Worm (Caenorhabditis elegans) whole organism, mixed stage, embryonic: ENCODE data around the gene nhr-71.
A peak's percentile ranks its signal among the peaks of the same experiment; 100 is the strongest.

Experiments
- M03D4.4 ChIP-seq: sonication (generic microtip); optimal IDR thresholded peaks from 2 replicates; lab custom pipeline; 2017; ENCODE audit warnings: mild to moderate bottlenecking, missing genetic modification characterization, missing compliant biosample characterization
- bed-3 ChIP-seq: fragments of 200-800 bp; sonication (Bioruptor generic); optimal IDR thresholded peaks from 3 replicates; lab custom pipeline; 2018; ENCODE audit warnings: mild to moderate bottlenecking, missing genetic modification characterization, moderate library complexity, missing compliant biosample characterization
- blmp-1 ChIP-seq: fragments of 150-350 bp; optimal IDR thresholded peaks from 2 replicates; lab custom pipeline; 2014; ENCODE audit warnings: missing biosample characterization, missing genetic modification characterization
- ceh-39 ChIP-seq: fragments of 150-350 bp; optimal IDR thresholded peaks from 2 replicates; lab custom pipeline; 2014; ENCODE audit warnings: missing biosample characterization, missing genetic modification characterization
- ceh-43 ChIP-seq: fragments of 200-800 bp; sonication (Bioruptor generic); optimal IDR thresholded peaks from 2 replicates; lab custom pipeline; 2018; ENCODE audit warnings: mild to moderate bottlenecking, missing genetic modification characterization, moderate library complexity, missing compliant biosample characterization
- ceh-83 ChIP-seq: fragments of 200-800 bp; sonication (Bioruptor generic); optimal IDR thresholded peaks from 2 replicates; lab custom pipeline; 2018; ENCODE audit warnings: mild to moderate bottlenecking, missing genetic modification characterization, missing compliant biosample characterization
- ces-1 ChIP-seq: fragments of 150-350 bp; optimal IDR thresholded peaks from 2 replicates; lab custom pipeline; 2014; ENCODE audit warnings: missing biosample characterization, missing genetic modification reagents, missing genetic modification characterization
- cnd-1 ChIP-seq: fragments of 200-800 bp; sonication (Bioruptor generic); optimal IDR thresholded peaks from 2 replicates; lab custom pipeline; 2018; ENCODE audit warnings: mild to moderate bottlenecking, missing genetic modification characterization, missing compliant biosample characterization
- drap-1 ChIP-seq: fragments of 200-800 bp; sonication (Bioruptor generic); optimal IDR thresholded peaks from 3 replicates; lab custom pipeline; 2018; ENCODE audit warnings: mild to moderate bottlenecking, missing genetic modification characterization, missing compliant biosample characterization
- elt-1 ChIP-seq: sonication (generic microtip); optimal IDR thresholded peaks from 2 replicates; lab custom pipeline; 2017; ENCODE audit warnings: missing genetic modification characterization, mild to moderate bottlenecking, missing compliant biosample characterization, antibody characterized with exemption, moderate library complexity, borderline replicate concordance; ENCODE audit not compliant: insufficient read depth
- elt-3 ChIP-seq: fragments of 150-350 bp; optimal IDR thresholded peaks from 2 replicates; lab custom pipeline; 2014; ENCODE audit warnings: missing biosample characterization, missing genetic modification characterization
- flh-1 ChIP-seq: fragments of 200-800 bp; sonication (Bioruptor generic); optimal IDR thresholded peaks from 2 replicates; lab custom pipeline; 2018; ENCODE audit warnings: mild to moderate bottlenecking, missing genetic modification characterization, moderate library complexity, missing compliant biosample characterization
- ham-2 ChIP-seq: fragments of 200-800 bp; sonication (Bioruptor generic); optimal IDR thresholded peaks from 2 replicates; lab custom pipeline; 2018; ENCODE audit warnings: mild to moderate bottlenecking, missing genetic modification characterization, missing compliant biosample characterization
- hlh-1 ChIP-seq: fragments of 150-350 bp; optimal IDR thresholded peaks from 2 replicates; lab custom pipeline; 2014; ENCODE audit warnings: missing biosample characterization, missing genetic modification reagents, missing genetic modification characterization
- lin-13 ChIP-seq: fragments of 150-350 bp; optimal IDR thresholded peaks from 2 replicates; lab custom pipeline; 2014; ENCODE audit warnings: missing biosample characterization, missing genetic modification characterization
- lin-32 ChIP-seq: fragments of 200-800 bp; sonication (Bioruptor generic); optimal IDR thresholded peaks from 2 replicates; lab custom pipeline; 2018; ENCODE audit warnings: mild to moderate bottlenecking, missing genetic modification characterization, missing compliant biosample characterization
- lsy-2 ChIP-seq: fragments of 150-350 bp; optimal IDR thresholded peaks from 2 replicates; lab custom pipeline; 2014; ENCODE audit warnings: missing biosample characterization, missing genetic modification characterization
- mab-5 ChIP-seq: fragments of 150-350 bp; optimal IDR thresholded peaks from 2 replicates; lab custom pipeline; 2014; ENCODE audit warnings: missing biosample characterization, missing genetic modification characterization
- mep-1 ChIP-seq: fragments of 150-350 bp; optimal IDR thresholded peaks from 2 replicates; lab custom pipeline; 2017; ENCODE audit warnings: missing biosample characterization, missing genetic modification reagents, missing genetic modification characterization, inconsistent platforms
- mls-2 ChIP-seq: sonication (generic microtip); optimal IDR thresholded peaks from 2 replicates; lab custom pipeline; 2016; ENCODE audit warnings: mild to moderate bottlenecking, missing genetic modification characterization, moderate library complexity, missing compliant biosample characterization
- nhr-12 ChIP-seq: fragments of 150-350 bp; optimal IDR thresholded peaks from 2 replicates; lab custom pipeline; 2014; ENCODE audit warnings: missing biosample characterization, missing genetic modification characterization
- nhr-2 ChIP-seq: fragments of 150-350 bp; optimal IDR thresholded peaks from 2 replicates; lab custom pipeline; 2014; ENCODE audit warnings: missing biosample characterization, missing genetic modification characterization
- nhr-237 ChIP-seq: fragments of 150-350 bp; optimal IDR thresholded peaks from 2 replicates; lab custom pipeline; 2014; ENCODE audit warnings: missing biosample characterization, missing genetic modification characterization
- nhr-28 ChIP-seq: fragments of 150-350 bp; optimal IDR thresholded peaks from 2 replicates; lab custom pipeline; 2014; ENCODE audit warnings: missing biosample characterization, missing genetic modification characterization
- nhr-76 ChIP-seq: sonication (generic microtip); optimal IDR thresholded peaks from 2 replicates; lab custom pipeline; 2017; ENCODE audit warnings: missing biosample characterization, missing genetic modification characterization
- pha-4 ChIP-seq: fragments of 150-350 bp; optimal IDR thresholded peaks from 2 replicates; lab custom pipeline; 2018; ENCODE audit warnings: missing biosample characterization, missing genetic modification reagents, missing genetic modification characterization
- sem-2 ChIP-seq: fragments of 200-800 bp; sonication (Bioruptor generic); optimal IDR thresholded peaks from 2 replicates; lab custom pipeline; 2018; ENCODE audit warnings: mild to moderate bottlenecking, missing genetic modification characterization, missing compliant biosample characterization
- snpc-4 ChIP-seq: fragments of 150-350 bp; optimal IDR thresholded peaks from 2 replicates; lab custom pipeline; 2014; ENCODE audit warnings: missing biosample characterization, missing genetic modification characterization
- sptf-1 ChIP-seq: sonication (generic microtip); optimal IDR thresholded peaks from 2 replicates; lab custom pipeline; 2017; ENCODE audit warnings: mild to moderate bottlenecking, missing genetic modification characterization, moderate library complexity, missing compliant biosample characterization
- tbx-8 ChIP-seq: fragments of 200-800 bp; sonication (Bioruptor generic); optimal IDR thresholded peaks from 2 replicates; lab custom pipeline; 2018; ENCODE audit warnings: mild to moderate bottlenecking, missing genetic modification characterization, moderate library complexity, missing compliant biosample characterization
- unc-120 ChIP-seq: sonication (generic microtip); optimal IDR thresholded peaks from 2 replicates; lab custom pipeline; 2017; ENCODE audit warnings: missing genetic modification characterization, missing compliant biosample characterization; ENCODE audit not compliant: poor library complexity, severe bottlenecking
- unc-39 ChIP-seq: fragments of 150-350 bp; optimal IDR thresholded peaks from 2 replicates; lab custom pipeline; 2014; ENCODE audit warnings: missing biosample characterization, missing genetic modification characterization
- unc-62 ChIP-seq: fragments of 150-350 bp; optimal IDR thresholded peaks from 2 replicates; lab custom pipeline; 2014; ENCODE audit warnings: missing biosample characterization, missing genetic modification reagents, missing genetic modification characterization
- zip-8 ChIP-seq: fragments of 150-350 bp; optimal IDR thresholded peaks from 2 replicates; lab custom pipeline; 2014; ENCODE audit warnings: missing biosample characterization, missing genetic modification characterization
- ztf-11 ChIP-seq: fragments of 150-350 bp; optimal IDR thresholded peaks from 2 replicates; lab custom pipeline; 2014; ENCODE audit warnings: missing biosample characterization, missing genetic modification characterization

Gene nhr-71

ce11 chrX:13726285-13726684 is 20.8 kb upstream of the nhr-71 start:
- TF ChIP-seq M03D4.4 (tag; lab: Kevin White, UChicago), result no peak
- no peak for TF ChIP-seq pha-4 (tag; lab: Kevin White, UChicago)
- no peak for TF ChIP-seq lin-32 (GFP tag; lab: Kevin White, UChicago)
- no peak for TF ChIP-seq mab-5 (tag; lab: Kevin White, UChicago)
- TF ChIP-seq lin-13 (tag; lab: Kevin White, UChicago), result no peak
- TF ChIP-seq blmp-1 (tag; lab: Kevin White, UChicago), result no peak
- TF ChIP-seq elt-3 (tag; lab: Kevin White, UChicago), result no peak
- TF ChIP-seq nhr-76 (tag; lab: Kevin White, UChicago), result no peak
- TF ChIP-seq flh-1 (GFP tag; lab: Kevin White, UChicago), result no peak
- no peak for TF ChIP-seq elt-1 (tag; lab: Kevin White, UChicago)
- TF ChIP-seq lsy-2 (tag; lab: Kevin White, UChicago), result no peak
- no peak for TF ChIP-seq nhr-12 (tag; lab: Kevin White, UChicago)
- TF ChIP-seq drap-1 (GFP tag; lab: Kevin White, UChicago), result no peak
- TF ChIP-seq sptf-1, result no peak
- no peak for TF ChIP-seq nhr-237 (tag; lab: Kevin White, UChicago)
- TF ChIP-seq ham-2, result no peak
- TF ChIP-seq nhr-28 (tag; lab: Kevin White, UChicago), result no peak

- TF ChIP-seq lin-32 (GFP tag; lab: Kevin White, UChicago), result no peak
- no peak for TF ChIP-seq bed-3
- no peak for TF ChIP-seq ham-2
- peak; percentile 62 for TF ChIP-seq lin-13 (tag; lab: Kevin White, UChicago)
- peak; percentile 33 for TF ChIP-seq lsy-2 (tag; lab: Kevin White, UChicago)
- TF ChIP-seq ceh-43 (GFP tag; lab: Kevin White, UChicago), result no peak
- no peak for TF ChIP-seq tbx-8 (GFP tag; lab: Kevin White, UChicago)
- no peak for TF ChIP-seq flh-1 (GFP tag; lab: Kevin White, UChicago)
- TF ChIP-seq cnd-1 (tag; lab: Kevin White, UChicago), result no peak
- TF ChIP-seq unc-39 (tag; lab: Kevin White, UChicago), result no peak
- TF ChIP-seq ceh-39 (tag; lab: Kevin White, UChicago), result peak; percentile 84
- no peak for TF ChIP-seq snpc-4 (tag; lab: Kevin White, UChicago)
- TF ChIP-seq nhr-76 (tag; lab: Kevin White, UChicago), result no peak
- TF ChIP-seq nhr-12 (tag; lab: Kevin White, UChicago), result no peak
- no peak for TF ChIP-seq mab-5 (tag; lab: Kevin White, UChicago)
- TF ChIP-seq elt-3 (tag; lab: Kevin White, UChicago), result no peak
- TF ChIP-seq elt-1 (tag; lab: Kevin White, UChicago), result no peak
- no peak for TF ChIP-seq sem-2 (GFP tag; lab: Kevin White, UChicago)
- no peak for TF ChIP-seq mls-2
- TF ChIP-seq nhr-2, result peak; percentile 11
- no peak for TF ChIP-seq ztf-11 (tag; lab: Kevin White, UChicago)
- no peak for TF ChIP-seq M03D4.4 (tag; lab: Kevin White, UChicago)
- no peak for TF ChIP-seq ceh-83 (GFP tag; lab: Kevin White, UChicago)
- no peak for TF ChIP-seq drap-1 (GFP tag; lab: Kevin White, UChicago)
- TF ChIP-seq nhr-28 (tag; lab: Kevin White, UChicago), result no peak
- TF ChIP-seq unc-62 (GFP tag; lab: Kevin White, UChicago), result peak; percentile 16
- peak; percentile 33 for TF ChIP-seq ces-1 (GFP tag; lab: Kevin White, UChicago)
- TF ChIP-seq mep-1 (tag; lab: Kevin White, UChicago), result peak; percentile 63
- TF ChIP-seq nhr-237 (tag; lab: Kevin White, UChicago), result no peak
- no peak for TF ChIP-seq pha-4 (tag; lab: Kevin White, UChicago)
- no peak for TF ChIP-seq sptf-1
- TF ChIP-seq unc-120 (tag; lab: Kevin White, UChicago), result no peak
- no peak for TF ChIP-seq blmp-1 (tag; lab: Kevin White, UChicago)
- TF ChIP-seq hlh-1 (tag; lab: Kevin White, UChicago), result peak; percentile 47
- TF ChIP-seq zip-8 (tag; lab: Kevin White, UChicago), result no peak
- TF ChIP-seq, all 35 proteins: peak for 8
These were observed 20.2 kb upstream of the nhr-71 start, which contains the start of gene pix-1 for ce11 chrX:13726874-13727343. TSS of gene pix-1 (plus strand) at chrX:13727293.

ce11 chrX:13728991-13729390 is 18.1 kb upstream of the nhr-71 start:
- no peak for TF ChIP-seq nhr-12 (tag; lab: Kevin White, UChicago)
- TF ChIP-seq ceh-43 (GFP tag; lab: Kevin White, UChicago), result no peak
- TF ChIP-seq mab-5 (tag; lab: Kevin White, UChicago), result no peak
- no peak for TF ChIP-seq lin-13 (tag; lab: Kevin White, UChicago)
- no peak for TF ChIP-seq nhr-237 (tag; lab: Kevin White, UChicago)
- TF ChIP-seq, all 35 proteins: peak for 0
